Worm (Caenorhabditis elegans) whole organism, L4 larva: Measurements from ENCODE around the gene tbb-1.

ENCODE experiments used
- F26F4.8 ChIP-seq: fragments of 200-800 bp; sonication (Bioruptor generic); conservative IDR thresholded peaks from 2 replicates; pipeline ENCODE4 v1.3.6; 2022; ENCODE audit warnings: missing genetic modification characterization, missing compliant biosample characterization
- F44E2.7 ChIP-seq: fragments of 200-800 bp; sonication (Bioruptor generic); IDR thresholded peaks from 2 replicates; pipeline ENCODE4 v2.1.2; 2022; ENCODE audit warnings: missing genetic modification characterization, missing compliant biosample characterization
- F49E8.2 ChIP-seq: sonication (generic microtip); optimal IDR thresholded peaks from 2 replicates; lab custom pipeline; 2016; ENCODE audit warnings: missing compliant biosample characterization, mild to moderate bottlenecking, missing genetic modification characterization, borderline replicate concordance
- R02D3.7 ChIP-seq: fragments of 150-350 bp; sonication (generic microtip); optimal IDR thresholded peaks from 3 replicates; lab custom pipeline; 2014; ENCODE audit warnings: missing biosample characterization, missing genetic modification characterization
- T20F7.1 ChIP-seq: fragments of 200-800 bp; sonication (Bioruptor generic); optimal IDR thresholded peaks from 2 replicates; lab custom pipeline; 2018; ENCODE audit warnings: mild to moderate bottlenecking, missing genetic modification characterization, missing compliant biosample characterization
- Y48G9A.11 ChIP-seq: fragments of 200-800 bp; sonication (Bioruptor generic); IDR thresholded peaks from 2 replicates; pipeline ENCODE4 v1.3.6; 2022; ENCODE audit warnings: missing genetic modification reagents, missing genetic modification characterization, missing compliant biosample characterization
- Y5F2A.4 ChIP-seq: fragments of 200-800 bp; sonication (Bioruptor generic); optimal IDR thresholded peaks from 2 replicates; lab custom pipeline; 2018; ENCODE audit warnings: mild to moderate bottlenecking, missing genetic modification characterization, missing compliant biosample characterization
- ZK337.2 ChIP-seq: fragments of 200-800 bp; sonication (Bioruptor generic); IDR thresholded peaks from 2 replicates; pipeline ENCODE4 v1.3.6; 2022; ENCODE audit warnings: missing genetic modification reagents, missing genetic modification characterization, missing compliant biosample characterization
- aly-2 ChIP-seq: sonication (generic microtip); optimal IDR thresholded peaks from 2 replicates; lab custom pipeline; 2018; ENCODE audit warnings: missing biosample characterization, missing genetic modification characterization
- ceh-28 ChIP-seq: fragments of 150-350 bp; optimal IDR thresholded peaks from 2 replicates; lab custom pipeline; 2014; ENCODE audit warnings: missing biosample characterization, missing genetic modification reagents, missing genetic modification characterization
- ceh-44 ChIP-seq: fragments of 200-800 bp; sonication (Bioruptor generic); IDR thresholded peaks from 2 replicates; pipeline ENCODE4 v1.3.6; 2022; ENCODE audit warnings: missing genetic modification reagents, missing genetic modification characterization, missing compliant biosample characterization
- ceh-62 ChIP-seq: sonication (generic microtip); optimal IDR thresholded peaks from 2 replicates; lab custom pipeline; 2017; ENCODE audit warnings: missing biosample characterization, missing genetic modification characterization
- ces-1 ChIP-seq: fragments of 150-350 bp; sonication (generic microtip); optimal IDR thresholded peaks from 4 replicates; lab custom pipeline; 2014; ENCODE audit warnings: missing biosample characterization, missing genetic modification reagents, missing genetic modification characterization
- cey-2 ChIP-seq: sonication (generic microtip); optimal IDR thresholded peaks from 3 replicates; lab custom pipeline; 2017; ENCODE audit warnings: missing genetic modification characterization, mild to moderate bottlenecking, missing compliant biosample characterization, antibody characterized with exemption, borderline replicate concordance; ENCODE audit not compliant: insufficient read depth
- ctbp-1 ChIP-seq: fragments of 200-800 bp; sonication (Bioruptor generic); IDR thresholded peaks from 2 replicates; pipeline ENCODE4 v1.3.6; 2022; ENCODE audit warnings: missing genetic modification reagents, missing genetic modification characterization, missing compliant biosample characterization
- daf-12 ChIP-seq: fragments of 150-350 bp; optimal IDR thresholded peaks from 2 replicates; lab custom pipeline; 2014; ENCODE audit warnings: missing biosample characterization, missing genetic modification reagents, missing genetic modification characterization
- daf-16 ChIP-seq, 3 experiments: sonication (generic microtip); optimal IDR thresholded peaks; 2 replicates each; lab custom pipeline; 2016 to 2017; ENCODE audit warnings: missing genetic modification characterization in 3 of 3, missing genetic modification reagents in 3 of 3, mild to moderate bottlenecking in 2 of 3, missing compliant biosample characterization in 2 of 3, missing biosample characterization in 1 of 3, moderate library complexity in 1 of 3
- dpl-1 ChIP-seq: fragments of 150-350 bp; optimal IDR thresholded peaks from 2 replicates; lab custom pipeline; 2014; ENCODE audit warnings: missing biosample characterization, missing genetic modification reagents, missing genetic modification characterization
- dve-1 ChIP-seq: sonication (generic microtip); optimal IDR thresholded peaks from 2 replicates; lab custom pipeline; 2017; ENCODE audit warnings: antibody characterized with exemption, mild to moderate bottlenecking, missing genetic modification characterization, missing compliant biosample characterization; ENCODE audit not compliant: insufficient read depth
- egl-43 ChIP-seq: fragments of 200-800 bp; sonication (Bioruptor generic); IDR thresholded peaks from 2 replicates; pipeline ENCODE4 v1.3.6; 2022; ENCODE audit warnings: missing genetic modification reagents, missing genetic modification characterization, missing compliant biosample characterization
- fkh-10 ChIP-seq: fragments of 150-350 bp; optimal IDR thresholded peaks from 2 replicates; lab custom pipeline; 2014; ENCODE audit warnings: missing biosample characterization, missing genetic modification reagents, missing genetic modification characterization
- fos-1 ChIP-seq: fragments of 150-350 bp; optimal IDR thresholded peaks from 2 replicates; lab custom pipeline; 2014; ENCODE audit warnings: missing biosample characterization, missing genetic modification characterization
- gei-8 ChIP-seq: fragments of 200-800 bp; sonication (Bioruptor generic); optimal IDR thresholded peaks from 2 replicates; lab custom pipeline; 2018; ENCODE audit warnings: mild to moderate bottlenecking, missing genetic modification characterization, missing compliant biosample characterization
- hlh-30 ChIP-seq: sonication (generic microtip); optimal IDR thresholded peaks from 2 replicates; lab custom pipeline; 2017; ENCODE audit warnings: antibody characterized with exemption, mild to moderate bottlenecking, missing genetic modification characterization, missing compliant biosample characterization; ENCODE audit not compliant: insufficient read depth
- hmg-1.1 ChIP-seq: fragments of 200-800 bp; sonication (Bioruptor generic); IDR thresholded peaks from 2 replicates; pipeline ENCODE4 v1.3.6; 2022; ENCODE audit warnings: missing genetic modification reagents, missing genetic modification characterization, missing compliant biosample characterization
- lin-13 ChIP-seq: fragments of 150-350 bp; optimal IDR thresholded peaks from 2 replicates; lab custom pipeline; 2014; ENCODE audit warnings: missing biosample characterization, missing genetic modification reagents, missing genetic modification characterization
- lin-15B ChIP-seq: fragments of 150-350 bp; sonication (generic microtip); optimal IDR thresholded peaks from 3 replicates; lab custom pipeline; 2014; ENCODE audit warnings: missing biosample characterization, missing genetic modification characterization
- lin-29 ChIP-seq: fragments of 200-800 bp; sonication (Bioruptor generic); IDR thresholded peaks from 2 replicates; pipeline ENCODE4 v1.3.6; 2022; ENCODE audit warnings: missing genetic modification reagents, missing genetic modification characterization, missing compliant biosample characterization
- lin-38 ChIP-seq: fragments of 200-800 bp; sonication (Bioruptor generic); IDR thresholded peaks from 2 replicates; pipeline ENCODE4 v1.3.6; 2022; ENCODE audit warnings: missing genetic modification reagents, missing genetic modification characterization, missing compliant biosample characterization
- lin-39 ChIP-seq: fragments of 150-350 bp; optimal IDR thresholded peaks from 2 replicates; lab custom pipeline; 2014; ENCODE audit warnings: missing biosample characterization, missing genetic modification reagents, missing genetic modification characterization
- lir-3 ChIP-seq: sonication (generic microtip); optimal IDR thresholded peaks from 2 replicates; lab custom pipeline; 2016; ENCODE audit warnings: mild to moderate bottlenecking, missing genetic modification characterization, missing compliant biosample characterization
- madf-5 ChIP-seq, 2 experiments: fragments of 200-800 bp; sonication (Bioruptor generic); IDR thresholded peaks; 2 replicates each; pipeline ENCODE4 v1.3.6; 2022; ENCODE audit warnings: missing compliant biosample characterization in 2 of 2, missing genetic modification characterization in 2 of 2
- mdt-29 ChIP-seq: fragments of 200-800 bp; sonication (Bioruptor generic); IDR thresholded peaks from 2 replicates; pipeline ENCODE4 v1.3.6; 2022; ENCODE audit warnings: missing genetic modification reagents, missing genetic modification characterization, missing compliant biosample characterization
- mxl-3 ChIP-seq: fragments of 200-800 bp; sonication (Bioruptor generic); optimal IDR thresholded peaks from 2 replicates; lab custom pipeline; 2018; ENCODE audit warnings: mild to moderate bottlenecking, missing genetic modification characterization, missing compliant biosample characterization
- nhr-11 ChIP-seq: fragments of 150-350 bp; optimal IDR thresholded peaks from 2 replicates; lab custom pipeline; 2014; ENCODE audit warnings: missing biosample characterization, missing genetic modification characterization
- nhr-28 ChIP-seq: fragments of 150-350 bp; optimal IDR thresholded peaks from 2 replicates; lab custom pipeline; 2014; ENCODE audit warnings: missing biosample characterization, missing genetic modification characterization
- nhr-42 ChIP-seq: fragments of 200-800 bp; sonication (Bioruptor generic); IDR thresholded peaks from 2 replicates; pipeline ENCODE4 v1.3.6; 2022; ENCODE audit warnings: missing genetic modification characterization, missing compliant biosample characterization
- nhr-6 ChIP-seq: fragments of 150-350 bp; optimal IDR thresholded peaks from 2 replicates; lab custom pipeline; 2014; ENCODE audit warnings: missing biosample characterization, missing genetic modification characterization
- pha-4 ChIP-seq, 2 experiments: fragments of 150-350 bp in 1 of 2; fragments of 200-800 bp in 1 of 2; sonication (Bioruptor generic) in 1 of 2; IDR thresholded peaks in 1 of 2; optimal IDR thresholded peaks in 1 of 2; 2 replicates each; pipeline versions ENCODE4 v1.3.6 to Lab custom; 2014 to 2022; ENCODE audit warnings: missing genetic modification characterization in 2 of 2, missing genetic modification reagents in 2 of 2, missing biosample characterization in 1 of 2, missing compliant biosample characterization in 1 of 2
- php-3 ChIP-seq: fragments of 200-800 bp; sonication (Bioruptor generic); IDR thresholded peaks from 2 replicates; pipeline ENCODE4 v1.3.6; 2022; ENCODE audit warnings: missing genetic modification reagents, missing genetic modification characterization, missing compliant biosample characterization
- pqm-1 ChIP-seq: sonication (generic microtip); optimal IDR thresholded peaks from 2 replicates; lab custom pipeline; 2017; ENCODE audit warnings: missing biosample characterization, missing genetic modification characterization
- snpc-1.2 ChIP-seq: fragments of 200-800 bp; sonication (Bioruptor generic); IDR thresholded peaks from 2 replicates; pipeline ENCODE4 v1.3.6; 2022; ENCODE audit warnings: missing genetic modification reagents, missing genetic modification characterization, missing compliant biosample characterization
- spr-3 ChIP-seq: fragments of 200-800 bp; sonication (Bioruptor generic); optimal IDR thresholded peaks from 2 replicates; lab custom pipeline; 2018; ENCODE audit warnings: mild to moderate bottlenecking, missing genetic modification characterization, missing compliant biosample characterization
- tra-1 ChIP-seq: fragments of 200-800 bp; sonication (Bioruptor generic); IDR thresholded peaks from 2 replicates; pipeline ENCODE4 v1.3.6; 2022; ENCODE audit warnings: missing genetic modification reagents, missing genetic modification characterization, missing compliant biosample characterization
- unc-130 ChIP-seq: sonication (generic microtip); optimal IDR thresholded peaks from 2 replicates; lab custom pipeline; 2016; ENCODE audit warnings: missing genetic modification reagents, missing genetic modification characterization, missing compliant biosample characterization
- unc-39 ChIP-seq: sonication (generic microtip); optimal IDR thresholded peaks from 2 replicates; lab custom pipeline; 2017; ENCODE audit warnings: missing biosample characterization, missing genetic modification characterization
- zag-1 ChIP-seq: fragments of 150-350 bp; optimal IDR thresholded peaks from 2 replicates; lab custom pipeline; 2014; ENCODE audit warnings: missing biosample characterization, missing genetic modification characterization
- zfp-3 ChIP-seq: fragments of 200-800 bp; sonication (Bioruptor generic); conservative IDR thresholded peaks from 2 replicates; pipeline ENCODE4 v1.3.6; 2022; ENCODE audit warnings: missing genetic modification reagents, missing genetic modification characterization, missing compliant biosample characterization
- zip-2 ChIP-seq: fragments of 150-350 bp; optimal IDR thresholded peaks from 2 replicates; lab custom pipeline; 2014; ENCODE audit warnings: missing biosample characterization, missing genetic modification characterization
- ztf-11 ChIP-seq: fragments of 150-350 bp; optimal IDR thresholded peaks from 2 replicates; lab custom pipeline; 2014; ENCODE audit warnings: missing biosample characterization, missing genetic modification characterization
- ztf-7 ChIP-seq: fragments of 150-350 bp; optimal IDR thresholded peaks from 2 replicates; lab custom pipeline; 2014; ENCODE audit warnings: missing biosample characterization, missing genetic modification characterization

The tbb-1 gene

DNA sequence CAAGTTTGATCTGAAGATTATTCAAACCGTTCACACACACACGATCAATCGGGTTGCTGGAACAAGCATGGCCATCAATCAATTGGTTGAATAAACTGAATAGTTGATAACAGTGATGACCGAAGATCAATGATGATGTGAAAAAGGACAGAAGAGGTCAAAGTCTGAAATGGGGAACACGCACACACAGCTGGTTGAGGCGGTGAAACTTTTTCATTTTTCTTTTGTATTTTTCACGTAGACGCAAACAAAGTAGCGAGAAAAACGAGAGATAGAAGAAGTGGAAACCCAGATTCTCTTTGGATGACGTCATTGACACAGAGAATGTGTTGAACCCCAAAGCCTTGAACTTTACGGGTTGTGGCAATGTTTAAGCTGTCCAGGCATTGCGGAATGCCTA lies 24.8 kb downstream of the tbb-1 start (continued):
- no peak for TF ChIP-seq ZK337.2
- peak; percentile 36 for TF ChIP-seq T20F7.1
- no peak for TF ChIP-seq pqm-1 (tag; lab: Kevin White, UChicago)
- peak; percentile 93 for TF ChIP-seq mxl-3 (GFP tag; lab: Kevin White, UChicago)
- no peak for TF ChIP-seq madf-5 (GFP tag; IDR thresholded peaks at IDR 0.05; lab: Robert Waterston, UW)
- peak in 1 of 2 experiments; percentile 30 for TF ChIP-seq daf-16 (GFP tag; optimal IDR thresholded peaks at IDR 0.05; lab: Kevin White, UChicago)
- peak; percentile 41 for TF ChIP-seq daf-16 (tag; optimal IDR thresholded peaks at IDR 0.05; lab: Kevin White, UChicago)
- no peak for TF ChIP-seq snpc-1.2 (GFP tag; lab: Robert Waterston, UW)
- TF ChIP-seq cey-2 (tag; lab: Kevin White, UChicago) = no peak
- peak; percentile 77 for TF ChIP-seq nhr-11 (tag; lab: Kevin White, UChicago)
- no peak for TF ChIP-seq fos-1 (tag; lab: Kevin White, UChicago)
- TF ChIP-seq F44E2.7 (GFP tag; lab: Robert Waterston, UW) = no peak
- no peak for TF ChIP-seq ceh-62 (tag; lab: Kevin White, UChicago)
- no peak for TF ChIP-seq ces-1
- TF ChIP-seq pha-4 (GFP tag; IDR thresholded peaks at IDR 0.05; lab: Robert Waterston, UW) = no peak
- TF ChIP-seq pha-4 (tag; optimal IDR thresholded peaks at IDR 0.05; lab: Kevin White, UChicago) = no peak
- TF ChIP-seq lin-39 (tag; lab: Kevin White, UChicago) = no peak
- TF ChIP-seq ztf-7 (tag; lab: Kevin White, UChicago) = no peak
- 0 out of 2 replicates have a peak, but pooled peaks have one; percentile 17 for TF ChIP-seq mdt-29 (GFP tag; lab: Robert Waterston, UW)
- TF ChIP-seq ceh-28 (tag; lab: Kevin White, UChicago) = no peak
- TF ChIP-seq zip-2 (tag; lab: Kevin White, UChicago) = no peak
- TF ChIP-seq hlh-30 (tag; lab: Kevin White, UChicago) = peak; percentile 54
- TF ChIP-seq Y48G9A.11 (GFP tag; lab: Robert Waterston, UW) = no peak
- TF ChIP-seq ceh-44 = no peak
- no peak for TF ChIP-seq zfp-3 (GFP tag; lab: Robert Waterston, UW)
- peak; percentile 46 for TF ChIP-seq php-3 (GFP tag; lab: Robert Waterston, UW)
- no peak for TF ChIP-seq nhr-6
- no peak for TF ChIP-seq lin-15B (tag; lab: Kevin White, UChicago)
- no peak for TF ChIP-seq zag-1
- TF ChIP-seq egl-43 (GFP tag; lab: Robert Waterston, UW) = no peak
- no peak for TF ChIP-seq lin-29 (GFP tag; lab: Robert Waterston, UW)
- TF ChIP-seq F26F4.8 (GFP tag; lab: Robert Waterston, UW) = no peak
- no peak for TF ChIP-seq unc-39 (tag; lab: Kevin White, UChicago)
- TF ChIP-seq unc-130 (GFP tag; lab: Kevin White, UChicago) = no peak
- TF ChIP-seq ctbp-1 (GFP tag; lab: Robert Waterston, UW) = peak; percentile 11; the same call in 1 of the 2 replicates
- TF ChIP-seq ztf-11 (tag; lab: Kevin White, UChicago) = no peak
- TF ChIP-seq F49E8.2 = no peak
- TF ChIP-seq dve-1 (tag; lab: Kevin White, UChicago) = peak; percentile 93
- no peak for TF ChIP-seq lin-13 (GFP tag; lab: Kevin White, UChicago)
- peak; percentile 76 for TF ChIP-seq nhr-28 (tag; lab: Kevin White, UChicago)
- no peak for TF ChIP-seq gei-8 (GFP tag; lab: Kevin White, UChicago)
- TF ChIP-seq R02D3.7 = no peak
- peak; percentile 31 for TF ChIP-seq lin-38 (GFP tag; lab: Robert Waterston, UW)
- TF ChIP-seq hmg-1.1 (GFP tag; lab: Robert Waterston, UW) = no peak
- no peak for TF ChIP-seq nhr-42
- no peak for TF ChIP-seq Y5F2A.4 (GFP tag; lab: Kevin White, UChicago)
- TF ChIP-seq dpl-1 = peak; percentile 8
- no peak for TF ChIP-seq spr-3 (GFP tag; lab: Kevin White, UChicago)
- TF ChIP-seq lir-3 (tag; lab: Kevin White, UChicago) = no peak
- no peak for TF ChIP-seq fkh-10
- no peak for TF ChIP-seq aly-2 (tag; lab: Kevin White, UChicago)
- no peak for TF ChIP-seq daf-12
- TF ChIP-seq tra-1 (GFP tag; lab: Robert Waterston, UW) = peak; percentile 64; the same call in 1 of the 2 replicates
